Fruit fly (Drosophila melanogaster) whole organism, embryonic: ENCODE measurements around the gene RpS5b.

Experiments used
- Ada2b ChIP-seq: fragments of 200-800 bp; sonication (Bioruptor generic); IDR thresholded peaks from 2 replicates; pipeline ENCODE4 v1.3.6; 2022; ENCODE audit warnings: missing biosample characterization, missing genetic modification characterization
- Asciz ChIP-seq: fragments of 200-800 bp; sonication (Bioruptor generic); optimal IDR thresholded peaks from 2 replicates; lab custom pipeline; 2017; ENCODE audit warnings: missing biosample characterization, mild to moderate bottlenecking, missing genetic modification characterization, missing genetic modification reagents
- B-H1 ChIP-seq: fragments of 200-800 bp; sonication (Bioruptor generic); IDR thresholded peaks from 3 replicates; pipeline ENCODE4 v1.3.6; 2022; ENCODE audit warnings: missing biosample characterization, missing genetic modification characterization
- CG11398 ChIP-seq: fragments of 200-800 bp; sonication (Bioruptor generic); optimal IDR thresholded peaks from 2 replicates; lab custom pipeline; 2016; ENCODE audit warnings: missing biosample characterization, missing genetic modification characterization
- CG12104 ChIP-seq: fragments of 200-800 bp; sonication (Bioruptor generic); optimal IDR thresholded peaks from 3 replicates; lab custom pipeline; 2016; ENCODE audit warnings: missing biosample characterization, missing genetic modification characterization
- CG13123 ChIP-seq: fragments of 200-800 bp; sonication (Bioruptor generic); optimal IDR thresholded peaks from 2 replicates; lab custom pipeline; 2016; ENCODE audit warnings: missing biosample characterization, missing genetic modification characterization
- CG14710 ChIP-seq: fragments of 200-800 bp; sonication (Bioruptor generic); optimal IDR thresholded peaks from 3 replicates; lab custom pipeline; 2019; ENCODE audit warnings: missing biosample characterization, mild to moderate bottlenecking, missing genetic modification characterization, moderate library complexity
- CG14860 ChIP-seq: fragments of 200-800 bp; sonication (Bioruptor generic); IDR thresholded peaks from 3 replicates; pipeline ENCODE4 v1.3.6; 2022; ENCODE audit warnings: missing biosample characterization, missing genetic modification characterization; ENCODE audit not compliant: partially characterized antibody
- CG15011 ChIP-seq: fragments of 200-800 bp; sonication (Bioruptor generic); optimal IDR thresholded peaks from 3 replicates; lab custom pipeline; 2018; ENCODE audit warnings: missing biosample characterization, mild to moderate bottlenecking, missing genetic modification characterization
- CG17186 ChIP-seq: fragments of 200-800 bp; sonication (Bioruptor generic); optimal IDR thresholded peaks from 3 replicates; lab custom pipeline; 2017; ENCODE audit warnings: missing biosample characterization, missing genetic modification reagents, missing genetic modification characterization
- CG17385 ChIP-seq: fragments of 200-800 bp; sonication (Bioruptor generic); optimal IDR thresholded peaks from 3 replicates; lab custom pipeline; 2018; ENCODE audit warnings: missing biosample characterization, mild to moderate bottlenecking, missing genetic modification characterization
- CG2712 ChIP-seq: fragments of 200-800 bp; optimal IDR thresholded peaks from 3 replicates; lab custom pipeline; 2019; ENCODE audit warnings: missing biosample characterization, mild to moderate bottlenecking, missing genetic modification characterization, moderate library complexity
- CG33213 ChIP-seq: fragments of 200-800 bp; sonication (Bioruptor generic); optimal IDR thresholded peaks from 3 replicates; lab custom pipeline; 2016; ENCODE audit warnings: missing biosample characterization, missing genetic modification characterization
- CG34376 ChIP-seq: fragments of 200-800 bp; sonication (Bioruptor generic); optimal IDR thresholded peaks from 2 replicates; lab custom pipeline; 2018; ENCODE audit warnings: missing biosample characterization, mild to moderate bottlenecking, missing genetic modification characterization
- CG43689 ChIP-seq: fragments of 200-800 bp; sonication (Bioruptor generic); IDR thresholded peaks from 2 replicates; pipeline ENCODE4 v1.3.6; 2022; ENCODE audit warnings: missing biosample characterization, missing genetic modification characterization
- CG6791 ChIP-seq: fragments of 200-800 bp; sonication (Bioruptor generic); IDR thresholded peaks from 3 replicates; pipeline ENCODE4 v1.3.6; 2022; ENCODE audit warnings: missing biosample characterization, missing genetic modification characterization; ENCODE audit not compliant: partially characterized antibody
- CG9932 ChIP-seq: fragments of 200-800 bp; sonication (Bioruptor generic); IDR thresholded peaks from 2 replicates; pipeline ENCODE4 v1.3.6; 2022; ENCODE audit warnings: missing biosample characterization, missing genetic modification characterization
- Dad ChIP-seq: fragments of 200-800 bp; sonication (Bioruptor generic); optimal IDR thresholded peaks from 3 replicates; lab custom pipeline; 2016; ENCODE audit warnings: missing biosample characterization, missing genetic modification characterization
- Hand ChIP-seq: fragments of 200-800 bp; sonication (Bioruptor generic); optimal IDR thresholded peaks from 2 replicates; lab custom pipeline; 2017; ENCODE audit warnings: mild to moderate bottlenecking, missing biosample characterization, missing genetic modification reagents, missing genetic modification characterization
- Hr51 ChIP-seq, 2 experiments: fragments of 200-800 bp; sonication (Bioruptor generic); optimal IDR thresholded peaks; 2 replicates in 1 of 2; 3 replicates in 1 of 2; lab custom pipeline; 2016 to 2018; ENCODE audit warnings: missing biosample characterization in 2 of 2, missing genetic modification characterization in 2 of 2, mild to moderate bottlenecking in 1 of 2, moderate library complexity in 1 of 2
- Hsf ChIP-seq: fragments of 200-800 bp; sonication (Bioruptor generic); optimal IDR thresholded peaks from 3 replicates; lab custom pipeline; 2016; ENCODE audit warnings: missing biosample characterization, missing genetic modification characterization
- Jarid2 ChIP-seq: fragments of 200-800 bp; sonication (Bioruptor generic); optimal IDR thresholded peaks from 3 replicates; lab custom pipeline; 2017; ENCODE audit warnings: mild to moderate bottlenecking, missing biosample characterization, missing genetic modification reagents, missing genetic modification characterization
- MTF-1 ChIP-seq: fragments of 200-800 bp; sonication (Bioruptor generic); optimal IDR thresholded peaks from 2 replicates; lab custom pipeline; 2018; ENCODE audit warnings: missing biosample characterization, mild to moderate bottlenecking, missing genetic modification characterization, borderline replicate concordance
- Mrtf ChIP-seq: fragments of 200-800 bp; sonication (Bioruptor generic); IDR thresholded peaks from 3 replicates; pipeline ENCODE4 v1.3.6; 2022; ENCODE audit warnings: missing biosample characterization, missing genetic modification characterization
- NC2α ChIP-seq: fragments of 200-800 bp; sonication (Bioruptor generic); optimal IDR thresholded peaks from 2 replicates; lab custom pipeline; 2016; ENCODE audit warnings: missing biosample characterization, missing genetic modification characterization
- Oli ChIP-seq: fragments of 200-800 bp; sonication (Bioruptor generic); optimal IDR thresholded peaks from 2 replicates; lab custom pipeline; 2018; ENCODE audit warnings: missing biosample characterization, mild to moderate bottlenecking, missing genetic modification characterization, moderate library complexity
- Rfx ChIP-seq: fragments of 200-800 bp; sonication (Bioruptor generic); IDR thresholded peaks from 2 replicates; pipeline ENCODE4 v1.3.6; 2022; ENCODE audit warnings: missing biosample characterization, missing genetic modification characterization
- Side ChIP-seq: fragments of 200-800 bp; sonication (Bioruptor generic); optimal IDR thresholded peaks from 2 replicates; lab custom pipeline; 2016; ENCODE audit warnings: missing biosample characterization, missing genetic modification characterization
- Sox102F ChIP-seq: fragments of 200-800 bp; sonication (Bioruptor generic); optimal IDR thresholded peaks from 2 replicates; lab custom pipeline; 2018; ENCODE audit warnings: missing biosample characterization, mild to moderate bottlenecking, missing genetic modification characterization, moderate library complexity
- Sry-β ChIP-seq: fragments of 200-800 bp; sonication (Bioruptor generic); optimal IDR thresholded peaks from 2 replicates; lab custom pipeline; 2018; ENCODE audit warnings: missing biosample characterization, mild to moderate bottlenecking, missing genetic modification characterization, moderate library complexity
- Tbp ChIP-seq: fragments of >200 bp; optimal IDR thresholded peaks from 2 replicates; lab custom pipeline; 2018; ENCODE audit warnings: missing biosample characterization, missing genetic modification characterization
- Trl ChIP-seq, 3 experiments: fragments of >200 bp in 2 of 3; fragments of 200-800 bp in 1 of 3; sonication (Bioruptor generic) in 1 of 3; optimal IDR thresholded peaks; 2 replicates in 1 of 3; 3 replicates in 2 of 3; lab custom pipeline; 2016 to 2017; ENCODE audit warnings: missing biosample characterization in 1 of 3, missing genetic modification characterization in 1 of 3
- ab ChIP-seq: fragments of 200-800 bp; sonication (Bioruptor generic); optimal IDR thresholded peaks from 2 replicates; lab custom pipeline; 2016; ENCODE audit warnings: missing biosample characterization, missing genetic modification characterization
- aop ChIP-seq: fragments of 200-800 bp; sonication (Bioruptor generic); IDR thresholded peaks from 2 replicates; pipeline ENCODE4 v1.3.6; 2022; ENCODE audit warnings: missing biosample characterization, missing genetic modification characterization
- crp ChIP-seq, 2 experiments: fragments of 200-800 bp; sonication (Bioruptor generic); optimal IDR thresholded peaks; 2 replicates in 1 of 2; 3 replicates in 1 of 2; lab custom pipeline; 2017; ENCODE audit warnings: missing biosample characterization in 2 of 2, missing genetic modification characterization in 2 of 2, mild to moderate bottlenecking in 1 of 2, moderate library complexity in 1 of 2
- dmrt99B ChIP-seq: fragments of 200-800 bp; sonication (Bioruptor generic); optimal IDR thresholded peaks from 2 replicates; lab custom pipeline; 2018; ENCODE audit warnings: missing biosample characterization, mild to moderate bottlenecking, missing genetic modification characterization, moderate library complexity
- eyg ChIP-seq: fragments of 200-800 bp; sonication (Bioruptor generic); optimal IDR thresholded peaks from 3 replicates; lab custom pipeline; 2016; ENCODE audit warnings: missing biosample characterization, missing genetic modification characterization
- ftz-f1 ChIP-seq: fragments of 200-800 bp; sonication (Bioruptor generic); optimal IDR thresholded peaks from 2 replicates; lab custom pipeline; 2016; ENCODE audit warnings: missing biosample characterization, missing genetic modification characterization
- kni ChIP-seq: fragments of 200-800 bp; sonication (Bioruptor generic); optimal IDR thresholded peaks from 3 replicates; lab custom pipeline; 2017; ENCODE audit warnings: mild to moderate bottlenecking, missing biosample characterization, missing genetic modification reagents, missing genetic modification characterization
- nmo ChIP-seq: fragments of 200-800 bp; sonication (Bioruptor generic); optimal IDR thresholded peaks from 2 replicates; lab custom pipeline; 2018; ENCODE audit warnings: missing biosample characterization, mild to moderate bottlenecking, missing genetic modification characterization, moderate library complexity
- row ChIP-seq: fragments of 200-800 bp; sonication (Bioruptor generic); IDR thresholded peaks from 3 replicates; pipeline ENCODE4 v1.3.6; 2022; ENCODE audit warnings: missing biosample characterization, missing genetic modification characterization
- run ChIP-seq: fragments of 200-800 bp; sonication (Bioruptor generic); optimal IDR thresholded peaks from 3 replicates; lab custom pipeline; 2018; ENCODE audit warnings: missing biosample characterization, mild to moderate bottlenecking, missing genetic modification characterization
- salm ChIP-seq: fragments of 200-800 bp; sonication (Bioruptor generic); optimal IDR thresholded peaks from 2 replicates; lab custom pipeline; 2018; ENCODE audit warnings: missing biosample characterization, mild to moderate bottlenecking, missing genetic modification characterization
- sd ChIP-seq: fragments of 200-800 bp; sonication (Bioruptor generic); optimal IDR thresholded peaks from 3 replicates; lab custom pipeline; 2018; ENCODE audit warnings: missing biosample characterization, mild to moderate bottlenecking, missing genetic modification characterization, moderate library complexity
- sens ChIP-seq: fragments of 200-800 bp; sonication (Bioruptor generic); peaks from one replicate; lab custom pipeline; 2016; ENCODE audit warnings: missing biosample characterization, missing genetic modification characterization
- sisA ChIP-seq: fragments of 200-800 bp; sonication (Bioruptor generic); IDR thresholded peaks from 2 replicates; pipeline ENCODE4 v1.3.6; 2022; ENCODE audit warnings: missing biosample characterization, missing genetic modification characterization
- stc ChIP-seq: fragments of 200-800 bp; sonication (Bioruptor generic); IDR thresholded peaks from 2 replicates; pipeline ENCODE4 v1.3.6; 2022; ENCODE audit warnings: missing biosample characterization, missing genetic modification characterization
- twi ChIP-seq: fragments of 200-800 bp; optimal IDR thresholded peaks from 2 replicates; lab custom pipeline; 2019; ENCODE audit warnings: missing biosample characterization, mild to moderate bottlenecking, missing genetic modification characterization, moderate library complexity
- wek ChIP-seq: fragments of 200-800 bp; sonication (Bioruptor generic); optimal IDR thresholded peaks from 3 replicates; lab custom pipeline; 2018; ENCODE audit warnings: missing biosample characterization, mild to moderate bottlenecking, missing genetic modification characterization, moderate library complexity
- wor ChIP-seq: fragments of 200-800 bp; sonication (Bioruptor generic); IDR thresholded peaks from 2 replicates; pipeline ENCODE4 v1.3.6; 2022; ENCODE audit warnings: missing biosample characterization, missing genetic modification characterization

RpS5b gene

dm6 chr3R:14875274-14875964 lies 25.9 kb downstream of the RpS5b start, which contains the start of gene btsz (continued):
- no peak for TF ChIP-seq salm
- TF ChIP-seq aop (GFP tag; lab: Robert Waterston, UW): no peak
- no peak for TF ChIP-seq eyg (GFP tag; lab: Kevin White, UChicago)
- peak; percentile 69 for TF ChIP-seq Hand (GFP tag; lab: Kevin White, UChicago)
- no peak for TF ChIP-seq ftz-f1
- TF ChIP-seq nmo (GFP tag; lab: Kevin White, UChicago): peak; percentile 26
- peak; percentile 53 for TF ChIP-seq sens (GFP tag; lab: Kevin White, UChicago)
- no peak for TF ChIP-seq wor (GFP tag; lab: Robert Waterston, UW)
- TF ChIP-seq CG15011 (GFP tag; lab: Kevin White, UChicago): peak; percentile 53
- no peak for TF ChIP-seq CG11398 (GFP tag; lab: Kevin White, UChicago)
- no peak for TF ChIP-seq Trl (optimal IDR thresholded peaks at IDR 0.05; lab: Kevin White, UChicago)
- no peak for TF ChIP-seq Trl (GFP tag; optimal IDR thresholded peaks at IDR 0.05; lab: Kevin White, UChicago)
- no peak for TF ChIP-seq B-H1 (GFP tag; lab: Robert Waterston, UW)
- TF ChIP-seq ab (GFP tag; lab: Kevin White, UChicago): no peak
- TF ChIP-seq Jarid2 (GFP tag; lab: Kevin White, UChicago): no peak
- TF ChIP-seq Rfx: no peak
- no peak for TF ChIP-seq Asciz (GFP tag; lab: Kevin White, UChicago)
- no peak for TF ChIP-seq crp (GFP tag; optimal IDR thresholded peaks at IDR 0.05; lab: Kevin White, UChicago)
- TF ChIP-seq Mrtf (GFP tag; lab: Robert Waterston, UW): no peak
- no peak for TF ChIP-seq CG33213 (GFP tag; lab: Kevin White, UChicago)
- peak in 1 of 2 experiments; percentile 60 for TF ChIP-seq Hr51 (GFP tag; optimal IDR thresholded peaks at IDR 0.05; lab: Kevin White, UChicago)
- peak; percentile 33 for TF ChIP-seq Sox102F
- TF ChIP-seq sd (tag; lab: Kevin White, UChicago): peak; percentile 6
- TF ChIP-seq CG17186 (GFP tag; lab: Kevin White, UChicago): no peak
- no peak for TF ChIP-seq Sry-β (GFP tag; lab: Kevin White, UChicago)
- peak; percentile 75 for TF ChIP-seq dmrt99B (tag; lab: Kevin White, UChicago)
- no peak for TF ChIP-seq MTF-1 (GFP tag; lab: Kevin White, UChicago)
- no peak for TF ChIP-seq CG9932 (GFP tag; lab: Robert Waterston, UW)
- TF ChIP-seq CG14710 (tag; lab: Kevin White, UChicago): no peak
- TF ChIP-seq CG34376: peak; percentile 75
- peak; percentile 52 for TF ChIP-seq Oli (tag; lab: Kevin White, UChicago)
- TF ChIP-seq run (tag; lab: Kevin White, UChicago): no peak
- TF ChIP-seq sisA (GFP tag; lab: Robert Waterston, UW): no peak
- no peak for TF ChIP-seq Side
- peak; percentile 38 for TF ChIP-seq CG17385 (GFP tag; lab: Kevin White, UChicago)
- no peak for TF ChIP-seq NC2α (GFP tag; lab: Kevin White, UChicago)
- no peak for TF ChIP-seq Tbp (GFP tag; lab: Kevin White, UChicago)
- no peak for TF ChIP-seq CG6791 (GFP tag; lab: Robert Waterston, UW)
- TF ChIP-seq CG13123: no peak
- TF ChIP-seq Dad (GFP tag; lab: Kevin White, UChicago): no peak
- TF ChIP-seq CG2712: no peak
- peak; percentile 51 for TF ChIP-seq row
- no peak for TF ChIP-seq Ada2b
- no peak for TF ChIP-seq CG14860 (GFP tag; lab: Robert Waterston, UW)
- peak; percentile 35 for TF ChIP-seq CG12104
- TF ChIP-seq wek (GFP tag; lab: Kevin White, UChicago): no peak
- TF ChIP-seq twi (tag; lab: Kevin White, UChicago): no peak
- TF ChIP-seq CG43689 (GFP tag; lab: Robert Waterston, UW): no peak
- no peak for TF ChIP-seq stc
- no peak for TF ChIP-seq kni
- TF ChIP-seq Hsf (GFP tag; lab: Kevin White, UChicago): peak; percentile 15
